Worm (Caenorhabditis elegans): ENCODE measurements around the gene decr-1.2.

ce11 chrII:8566806-8567266 lies 21.4 kb downstream of the decr-1.2 start, which contains the start of gene F54C9.3:
- no peak for TF ChIP-seq tra-4 (tag; optimal IDR thresholded peaks at IDR 0.05)
- no peak for TF ChIP-seq ama-1 (optimal IDR thresholded peaks at IDR 0.05)
- no peak for TF ChIP-seq pes-1 (GFP tag; IDR thresholded peaks at IDR 0.05)
- TF ChIP-seq tbx-37 (GFP tag; conservative IDR thresholded peaks at IDR 0.05) = no peak
- TF ChIP-seq flt-1 (GFP tag; IDR thresholded peaks at IDR 0.05) = no peak
- TF ChIP-seq tbx-11 (GFP tag; IDR thresholded peaks at IDR 0.05) = no peak
